Worm (Caenorhabditis elegans) whole organism, late embryonic: ENCODE measurements around the gene vab-8.

Experiments used
- C38D4.7 ChIP-seq: fragments of 200-800 bp; sonication (Bioruptor generic); optimal IDR thresholded peaks from 2 replicates; lab custom pipeline; 2018; ENCODE audit warnings: mild to moderate bottlenecking, missing genetic modification characterization, moderate library complexity, missing compliant biosample characterization
- K09A11.1 ChIP-seq: sonication (generic microtip); optimal IDR thresholded peaks from 2 replicates; lab custom pipeline; 2017; ENCODE audit warnings: antibody characterized with exemption, mild to moderate bottlenecking, missing genetic modification characterization, missing compliant biosample characterization; ENCODE audit not compliant: insufficient read depth
- ama-1 ChIP-seq: fragments of 150-350 bp; optimal IDR thresholded peaks from 2 replicates; lab custom pipeline; 2014
- ceh-31 ChIP-seq: sonication (generic microtip); optimal IDR thresholded peaks from 2 replicates; lab custom pipeline; 2016; ENCODE audit warnings: missing genetic modification characterization, missing compliant biosample characterization
- dmd-4 ChIP-seq: sonication (generic microtip); optimal IDR thresholded peaks from 2 replicates; lab custom pipeline; 2016; ENCODE audit warnings: borderline replicate concordance, missing genetic modification characterization, missing compliant biosample characterization
- fkh-10 ChIP-seq: fragments of 150-350 bp; optimal IDR thresholded peaks from 2 replicates; lab custom pipeline; 2014; ENCODE audit warnings: missing biosample characterization, missing genetic modification reagents, missing genetic modification characterization
- hlh-30 ChIP-seq: sonication (generic microtip); optimal IDR thresholded peaks from 2 replicates; lab custom pipeline; 2017; ENCODE audit warnings: antibody characterized with exemption, missing genetic modification characterization, missing compliant biosample characterization; ENCODE audit not compliant: insufficient read depth
- mec-3 ChIP-seq: sonication (generic microtip); optimal IDR thresholded peaks from 2 replicates; lab custom pipeline; 2016; ENCODE audit warnings: borderline replicate concordance, missing genetic modification characterization, missing compliant biosample characterization
- nfya-1 ChIP-seq: sonication (generic microtip); optimal IDR thresholded peaks from 2 replicates; lab custom pipeline; 2017; ENCODE audit warnings: missing genetic modification characterization, mild to moderate bottlenecking, missing compliant biosample characterization, antibody characterized with exemption, moderate library complexity
- nhr-11 ChIP-seq: fragments of 150-350 bp; optimal IDR thresholded peaks from 2 replicates; lab custom pipeline; 2014; ENCODE audit warnings: missing biosample characterization, missing genetic modification characterization
- pag-3 ChIP-seq: sonication (generic microtip); optimal IDR thresholded peaks from 2 replicates; lab custom pipeline; 2016; ENCODE audit warnings: missing compliant biosample characterization, missing genetic modification characterization, borderline replicate concordance
- sox-2 ChIP-seq: fragments of 200-800 bp; sonication (Bioruptor generic); IDR thresholded peaks from 2 replicates; pipeline ENCODE4 v1.3.6; 2022; ENCODE audit warnings: missing genetic modification reagents, missing genetic modification characterization, missing compliant biosample characterization
- unc-55 ChIP-seq: sonication (generic microtip); optimal IDR thresholded peaks from 2 replicates; lab custom pipeline; 2017; ENCODE audit warnings: missing biosample characterization, missing genetic modification reagents, missing genetic modification characterization

- no peak for TF ChIP-seq C38D4.7 (GFP tag; lab: Kevin White, UChicago)
- TF ChIP-seq hlh-30 (tag; lab: Kevin White, UChicago) = no peak
- no peak for TF ChIP-seq ceh-31 (tag; lab: Kevin White, UChicago)
- no peak for TF ChIP-seq fkh-10 (GFP tag; lab: Kevin White, UChicago)
- TF ChIP-seq ama-1 (lab: Kevin White, UChicago) = no peak
- TF ChIP-seq unc-55 (GFP tag; lab: Kevin White, UChicago) = no peak
- TF ChIP-seq pag-3 = no peak
- TF ChIP-seq nfya-1 = no peak
- TF ChIP-seq K09A11.1 (tag; lab: Kevin White, UChicago) = no peak
- TF ChIP-seq mec-3 = no peak
- TF ChIP-seq dmd-4 (tag; lab: Kevin White, UChicago) = no peak
- TF ChIP-seq nhr-11 (tag; lab: Kevin White, UChicago) = no peak
- TF ChIP-seq sox-2 (GFP tag; lab: Robert Waterston, UW) = no peak
These were observed 43.0 kb upstream of the vab-8 start, which contains the start of gene ZK863.1 for ce11 chrV:12170114-12170513.
